Worm (Caenorhabditis elegans): ENCODE data around the gene cup-16.

The cup-16 gene

DNA sequence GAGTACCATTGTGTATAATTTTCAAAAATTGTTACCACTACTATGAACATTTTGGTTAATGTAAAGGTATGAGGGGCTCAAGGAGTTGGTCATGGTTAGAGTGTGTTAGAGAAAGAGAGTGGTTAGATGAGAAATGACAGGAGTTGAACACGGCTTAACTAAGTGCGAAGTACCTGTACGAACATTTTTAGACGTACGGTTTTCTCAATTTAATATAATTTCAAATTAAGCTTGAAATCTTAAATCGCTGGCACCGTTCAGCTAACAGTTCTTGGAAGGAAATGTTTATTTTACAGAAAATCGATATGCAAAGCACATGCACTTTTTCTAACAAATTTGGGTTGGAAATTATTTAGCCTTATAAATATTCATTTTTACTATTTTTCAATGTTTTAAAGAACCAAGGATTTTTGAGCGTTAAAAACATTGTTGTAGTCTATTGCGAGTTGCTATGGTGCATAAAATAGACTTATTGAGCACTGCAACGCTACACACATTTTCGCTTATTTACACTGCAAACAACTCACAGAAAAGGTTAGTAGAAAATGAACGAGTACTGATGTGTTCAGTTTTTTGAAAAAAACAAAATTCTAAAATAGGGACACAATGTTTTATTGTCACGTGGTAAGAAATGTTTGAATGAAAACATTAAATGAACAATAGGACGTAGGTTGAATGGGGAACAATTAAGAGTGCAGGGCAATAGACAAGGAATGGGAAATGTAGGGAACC lies 5.2 kb upstream of the cup-16 start, which contains the start of gene sphk-1:
Gene sphk-1 (minus strand): TSS at position 51 of the 732 bp plus-strand sequence.
- TF ChIP-seq him-1 (tag; optimal IDR thresholded peaks at IDR 0.05) (no peak), dao-5 (tag; optimal IDR thresholded peaks at IDR 0.05) (no peak), W03F9.2 (tag; optimal IDR thresholded peaks at IDR 0.05) (no peak)

DNA sequence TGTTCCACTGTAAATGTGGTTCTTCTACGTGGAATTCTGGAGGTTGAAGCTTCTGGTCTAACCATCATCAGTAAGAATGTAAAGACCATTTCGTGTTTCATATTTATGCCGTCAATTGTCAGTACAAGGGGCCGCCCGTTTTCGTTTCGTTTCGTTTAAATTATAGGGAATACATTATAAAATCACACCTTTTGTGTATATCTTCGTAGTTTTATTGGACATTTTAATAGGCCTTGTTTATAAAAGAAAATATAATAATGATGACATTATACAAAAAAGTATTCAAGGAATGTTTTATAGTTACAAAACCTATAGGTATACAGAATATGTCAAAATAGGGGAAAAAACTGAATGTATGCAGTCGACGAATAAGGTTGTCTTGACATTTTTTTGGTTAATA lies 3.2 kb upstream of the cup-16 start, which contains the start of gene ceh-7:
Gene ceh-7 (minus strand): TSS at position 101 of the 400 bp plus-strand sequence.
- no peak for TF ChIP-seq him-1 (tag; optimal IDR thresholded peaks at IDR 0.05)

DNA sequence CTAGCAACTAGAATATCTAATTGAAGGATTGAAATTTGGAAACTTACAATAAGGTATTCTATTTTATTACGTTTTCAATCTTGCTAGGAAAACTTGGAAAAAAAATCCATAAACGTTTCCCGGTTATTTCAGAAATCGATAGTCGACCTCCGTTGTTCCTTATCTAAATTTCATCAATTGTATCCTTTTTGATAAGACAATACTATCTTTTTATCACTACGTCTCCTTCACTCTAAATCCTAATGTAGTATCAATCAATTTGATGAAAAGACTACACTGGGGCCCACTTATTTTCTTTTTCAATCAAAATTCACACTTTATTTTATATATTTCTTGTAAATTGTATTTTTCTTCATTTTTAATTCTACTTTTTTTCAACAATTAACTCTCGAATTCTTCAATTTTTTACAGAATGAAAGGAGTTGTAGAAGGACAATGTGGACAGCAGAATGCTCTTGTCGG lies 2.5 kb upstream of the cup-16 start, which contains the start of gene prx-5:
Gene prx-5 (plus strand): TSS at position 412 of the 462 bp plus-strand sequence.
- TF ChIP-seq him-1 (tag; optimal IDR thresholded peaks at IDR 0.05) = no peak
- no peak for TF ChIP-seq dao-5 (tag; optimal IDR thresholded peaks at IDR 0.05)
- no peak for TF ChIP-seq W03F9.2 (tag; optimal IDR thresholded peaks at IDR 0.05)

DNA sequence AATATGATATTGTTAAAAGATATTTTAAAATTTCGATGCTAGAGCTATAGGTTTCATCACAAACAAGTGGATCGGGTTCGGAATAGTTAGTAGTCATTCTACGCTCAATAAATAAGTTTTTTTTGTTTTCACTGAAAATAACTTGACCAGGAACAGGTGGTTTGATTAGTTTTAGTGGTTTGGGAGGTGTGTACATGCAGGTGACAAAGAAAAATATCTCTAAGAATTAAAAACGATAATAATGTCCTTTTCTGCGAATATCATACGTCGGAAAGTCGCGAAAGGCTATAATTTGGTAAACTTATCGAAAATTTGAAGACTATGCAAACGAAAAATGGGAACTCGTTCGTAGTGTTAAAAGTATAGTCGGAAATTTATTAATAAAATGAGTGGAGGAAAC lies 3.4 kb downstream of the cup-16 start, which contains the start of gene srg-15:
Gene srg-15 (minus strand): TSS at position 101 of the 400 bp plus-strand sequence.
- TF ChIP-seq W03F9.2 (tag; optimal IDR thresholded peaks at IDR 0.05) (no peak), him-1 (tag; optimal IDR thresholded peaks at IDR 0.05) (no peak), dao-5 (tag; optimal IDR thresholded peaks at IDR 0.05) (no peak)

DNA sequence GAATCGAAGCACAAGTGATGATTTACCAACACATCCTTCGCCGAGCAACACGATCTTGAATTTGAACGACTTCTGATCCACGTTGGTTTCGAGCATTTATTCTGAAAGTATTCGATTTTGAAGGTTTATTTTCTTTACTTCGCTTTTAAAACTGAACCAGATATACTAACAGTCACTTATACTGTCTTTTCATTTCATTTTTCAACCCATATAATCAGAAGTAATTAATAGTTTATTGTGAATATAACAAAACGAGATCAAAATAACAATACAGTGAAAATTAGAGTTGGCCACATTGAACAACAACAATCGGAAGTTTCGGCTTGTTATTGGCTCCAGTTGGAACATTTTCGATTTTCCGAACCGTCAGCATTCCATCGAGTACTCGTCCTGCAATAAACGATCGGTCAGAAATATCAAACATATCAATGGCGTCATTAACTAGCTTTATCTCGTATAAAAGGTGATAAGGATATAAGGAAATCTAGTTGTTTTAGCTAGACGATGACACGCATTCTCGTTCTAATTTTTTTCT lies 8.0 kb downstream of the cup-16 start, which contains the start of the genes rab-21 and T01B7.13:
Gene rab-21 (minus strand): TSS at position 101 of the 535 bp plus-strand sequence.
Gene T01B7.13 (plus strand): TSS at position 485 of the 535 bp plus-strand sequence.
- TF ChIP-seq dao-5 (tag; optimal IDR thresholded peaks at IDR 0.05) (no peak), him-1 (tag; optimal IDR thresholded peaks at IDR 0.05) (no peak), W03F9.2 (tag; optimal IDR thresholded peaks at IDR 0.05) (no peak)

DNA sequence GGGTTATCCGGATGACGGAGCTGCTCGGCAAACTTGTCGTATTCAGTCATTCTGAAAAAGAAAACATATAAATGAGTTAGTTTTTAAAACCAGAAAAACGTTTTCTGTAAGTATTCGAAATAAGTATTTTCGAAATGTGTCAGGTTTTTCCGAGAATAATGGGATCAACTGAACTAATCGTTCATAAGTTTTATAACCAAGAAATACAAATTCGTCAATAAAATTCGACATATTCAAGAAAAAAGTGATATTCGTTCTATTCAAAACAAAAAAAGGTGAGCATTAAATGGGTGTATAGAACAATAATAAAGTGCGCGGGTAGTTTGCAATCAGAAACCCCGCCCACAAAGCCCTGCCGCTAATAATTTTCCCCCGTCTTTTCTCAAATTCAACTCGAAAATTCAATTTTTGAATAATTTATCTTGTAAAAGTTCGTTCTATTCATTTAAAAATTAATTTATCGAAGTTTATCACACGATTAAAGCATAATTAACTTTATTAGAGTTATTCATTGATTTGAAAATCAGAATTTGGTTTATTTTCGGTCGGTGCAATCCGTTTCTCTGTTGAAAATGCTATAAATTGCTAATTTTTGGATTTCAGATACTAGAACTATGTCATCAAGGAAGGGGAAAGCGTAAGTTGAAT lies 9.4 kb downstream of the cup-16 start, which contains the start of the genes cyn-11 and T01B7.5:
Gene cyn-11 (minus strand): TSS at position 51 of the 648 bp plus-strand sequence.
Gene T01B7.5 (plus strand): TSS at position 598 of the 648 bp plus-strand sequence.
- no peak for TF ChIP-seq dao-5 (tag; optimal IDR thresholded peaks at IDR 0.05)
- no peak for TF ChIP-seq him-1 (tag; optimal IDR thresholded peaks at IDR 0.05)
- TF ChIP-seq W03F9.2 (tag; optimal IDR thresholded peaks at IDR 0.05) = peak; percentile 39

DNA sequence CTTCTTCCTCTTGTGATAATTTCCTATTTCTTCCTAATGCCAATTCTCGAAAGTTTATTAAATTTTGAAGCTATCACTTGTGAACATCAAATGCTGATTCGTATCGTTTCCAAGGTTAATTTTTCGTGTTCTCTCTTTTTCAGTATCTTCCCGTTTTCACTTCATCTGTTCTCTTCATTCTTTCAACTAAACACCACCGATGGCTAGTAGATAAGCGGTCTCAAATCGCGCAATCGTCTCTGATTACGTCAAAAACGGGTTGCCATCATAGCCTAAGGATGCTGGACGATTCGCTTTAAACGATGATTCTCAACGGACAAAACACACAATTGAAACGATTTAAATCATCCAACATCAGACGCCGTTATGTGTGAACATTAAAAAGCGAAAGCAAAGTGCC lies 10.6 kb downstream of the cup-16 start:
- no peak for TF ChIP-seq dao-5 (tag; optimal IDR thresholded peaks at IDR 0.05)
- TF ChIP-seq W03F9.2 (tag; optimal IDR thresholded peaks at IDR 0.05) = no peak
- no peak for TF ChIP-seq him-1 (tag; optimal IDR thresholded peaks at IDR 0.05)

DNA sequence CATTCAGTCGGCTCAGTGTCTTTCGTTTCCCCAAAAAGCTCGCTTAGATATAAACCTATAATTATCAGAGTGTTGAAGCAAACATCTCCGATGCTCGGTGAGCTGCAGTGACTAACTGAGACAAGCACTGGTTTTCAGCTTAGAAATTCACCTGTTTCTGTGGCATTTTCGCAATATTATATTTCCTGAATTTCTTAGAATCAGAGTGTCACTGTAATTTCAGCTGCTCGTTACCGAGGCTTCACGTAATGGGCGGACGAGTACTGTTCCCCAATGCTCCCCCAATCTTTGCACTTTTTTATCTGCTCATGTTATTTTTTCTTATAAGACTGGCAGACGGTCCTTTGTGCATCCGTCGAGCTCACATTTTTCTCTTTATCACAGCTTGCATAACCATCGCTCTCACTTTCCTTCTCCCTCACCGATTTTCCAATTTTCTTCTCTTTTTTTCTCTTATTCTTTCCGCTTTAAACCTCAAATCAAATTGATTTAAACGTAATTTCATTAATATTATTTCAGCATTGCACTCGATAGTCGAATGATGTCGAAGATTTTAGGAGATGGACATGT lies 15.1 kb downstream of the cup-16 start, which contains the start of gene trcs-2:
Gene trcs-2 (plus strand): TSS at position 520 of the 570 bp plus-strand sequence.
- TF ChIP-seq W03F9.2 (tag; optimal IDR thresholded peaks at IDR 0.05) = no peak
- no peak for TF ChIP-seq him-1 (tag; optimal IDR thresholded peaks at IDR 0.05)

DNA sequence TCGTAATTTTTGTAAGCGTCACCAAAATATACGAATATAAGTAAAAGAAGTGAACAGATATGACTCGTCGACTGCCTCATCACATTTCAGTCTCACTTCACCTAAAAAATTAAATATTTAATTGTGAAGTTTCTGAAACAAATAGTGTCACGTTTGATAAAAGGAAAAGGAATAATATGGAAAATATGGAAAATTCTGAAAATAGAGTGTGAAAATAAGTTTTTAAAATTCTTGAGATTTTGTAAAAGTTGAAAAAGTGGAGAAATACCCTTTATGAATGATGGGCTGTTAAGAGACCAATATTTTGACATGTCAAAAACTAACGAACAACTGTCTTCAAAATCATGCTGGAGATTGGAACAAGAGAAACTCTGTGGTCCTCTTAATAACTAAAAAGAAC lies 19.7 kb downstream of the cup-16 start, which contains the start of gene T01B7.9:
Gene T01B7.9 (minus strand): TSS at position 101 of the 400 bp plus-strand sequence.
- TF ChIP-seq dao-5 (tag; optimal IDR thresholded peaks at IDR 0.05) (no peak), W03F9.2 (tag; optimal IDR thresholded peaks at IDR 0.05) (no peak), him-1 (tag; optimal IDR thresholded peaks at IDR 0.05) (no peak)

DNA sequence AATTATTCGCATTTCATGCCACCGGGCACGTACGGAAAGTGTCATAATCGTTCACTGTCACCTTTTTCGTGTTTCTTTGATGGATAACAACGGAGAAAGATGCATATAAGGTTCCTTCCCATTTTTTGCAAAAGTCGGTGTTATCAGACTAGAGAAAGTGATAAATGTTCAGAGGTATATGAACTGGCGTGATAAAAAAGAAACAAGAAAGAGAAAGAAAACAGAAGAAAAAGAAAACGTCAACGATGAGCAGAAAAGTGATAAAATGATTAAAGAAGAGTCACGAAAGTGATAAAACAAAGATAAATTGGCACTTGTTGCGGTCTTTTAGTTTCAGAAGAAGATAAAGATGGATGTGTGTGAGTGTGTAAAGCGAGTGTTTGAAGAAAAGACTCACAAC lies 23.3 kb downstream of the cup-16 start:
- TF ChIP-seq him-1 (tag; optimal IDR thresholded peaks at IDR 0.05) (no peak), dao-5 (tag; optimal IDR thresholded peaks at IDR 0.05) (no peak), W03F9.2 (tag; optimal IDR thresholded peaks at IDR 0.05) (no peak)

DNA sequence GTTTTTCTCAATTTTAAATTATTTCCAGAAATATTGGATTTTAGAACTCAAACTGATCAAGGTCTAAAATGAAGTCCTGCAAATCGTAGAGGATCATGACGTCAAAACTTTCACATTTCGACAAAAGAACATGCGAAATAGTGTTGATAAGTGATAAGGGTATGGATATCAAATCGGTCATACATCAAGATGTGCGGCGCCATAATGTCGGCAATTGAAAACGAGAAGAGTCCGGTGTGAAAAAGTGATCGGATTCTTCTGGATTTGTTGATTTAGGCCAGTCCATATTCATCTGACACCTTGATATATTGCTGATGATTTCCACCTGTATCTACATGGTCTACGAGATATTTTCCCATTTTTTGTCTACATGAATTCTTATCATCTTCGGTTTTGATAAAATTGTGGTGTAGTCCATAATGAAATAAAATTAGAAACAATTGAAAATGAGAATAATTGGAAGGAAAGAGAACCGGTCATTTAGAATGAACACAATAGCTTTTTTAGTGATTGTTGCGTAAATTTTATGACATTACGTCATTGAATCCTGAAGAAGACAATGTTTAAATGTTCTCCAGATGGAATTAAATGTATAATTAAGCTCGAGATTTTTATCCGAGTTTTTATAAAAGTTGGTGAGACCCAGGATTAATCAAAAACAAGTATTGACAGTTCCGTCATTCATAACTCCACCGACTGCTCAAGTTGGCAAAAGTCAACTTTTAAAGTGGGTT lies 24.2 kb downstream of the cup-16 start:
- TF ChIP-seq W03F9.2 (tag; optimal IDR thresholded peaks at IDR 0.05) = no peak
- no peak for TF ChIP-seq him-1 (tag; optimal IDR thresholded peaks at IDR 0.05)
- TF ChIP-seq dao-5 (tag; optimal IDR thresholded peaks at IDR 0.05) = no peak

DNA sequence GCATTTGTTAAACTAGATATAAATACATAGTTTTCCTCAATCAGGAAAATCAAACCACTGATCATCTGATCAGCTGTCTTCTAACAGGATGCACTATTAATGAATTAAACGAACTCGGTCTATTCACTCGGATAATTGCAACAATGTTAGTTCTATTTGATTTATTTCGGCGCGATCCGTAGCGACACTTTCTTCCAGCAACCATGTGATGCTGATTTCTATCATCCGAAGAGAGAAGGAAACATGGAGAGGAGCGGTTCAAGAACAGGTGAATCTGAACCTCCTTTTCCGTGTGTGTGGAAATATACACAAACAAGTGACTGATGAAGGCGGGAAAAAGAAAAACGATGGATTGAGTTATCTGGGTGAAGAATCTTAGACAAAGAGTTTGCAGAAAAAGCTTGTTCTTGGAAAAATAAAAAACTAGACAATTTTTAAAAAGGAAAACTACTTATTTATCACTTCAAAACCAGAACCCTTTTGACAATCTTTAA lies 24.8 kb downstream of the cup-16 start:
- no peak for TF ChIP-seq dao-5 (tag; optimal IDR thresholded peaks at IDR 0.05)
- no peak for TF ChIP-seq him-1 (tag; optimal IDR thresholded peaks at IDR 0.05)
- no peak for TF ChIP-seq W03F9.2 (tag; optimal IDR thresholded peaks at IDR 0.05)
